Worm (Caenorhabditis elegans) whole organism, L2 larva: ENCODE data around the gene F39H12.1.

Source experiments
- C34F6.9 ChIP-seq: fragments of 150-350 bp; optimal IDR thresholded peaks from 2 replicates; lab custom pipeline; 2014; ENCODE audit warnings: missing biosample characterization, missing genetic modification characterization
- F13H6.1 ChIP-seq: sonication (generic microtip); optimal IDR thresholded peaks from 2 replicates; lab custom pipeline; 2016; ENCODE audit warnings: missing genetic modification characterization, missing compliant biosample characterization
- Y55F3AM.14 ChIP-seq: fragments of 200-800 bp; sonication (Bioruptor generic); optimal IDR thresholded peaks from 2 replicates; lab custom pipeline; 2018; ENCODE audit warnings: mild to moderate bottlenecking, missing genetic modification characterization, missing compliant biosample characterization
- alr-1 ChIP-seq: fragments of 150-350 bp; optimal IDR thresholded peaks from 2 replicates; lab custom pipeline; 2014; ENCODE audit warnings: missing biosample characterization, missing genetic modification characterization
- aly-2 ChIP-seq: fragments of 150-350 bp; optimal IDR thresholded peaks from 2 replicates; lab custom pipeline; 2014; ENCODE audit warnings: missing biosample characterization, missing genetic modification characterization
- ama-1 ChIP-seq: fragments of 150-350 bp; optimal IDR thresholded peaks from 2 replicates; lab custom pipeline; 2018; ENCODE audit warnings: inconsistent platforms
- blmp-1 ChIP-seq: sonication (generic microtip); optimal IDR thresholded peaks from 2 replicates; lab custom pipeline; 2017; ENCODE audit warnings: missing genetic modification characterization, mild to moderate bottlenecking, missing compliant biosample characterization, antibody characterized with exemption, moderate library complexity; ENCODE audit not compliant: insufficient read depth
- ceh-16 ChIP-seq: fragments of 150-350 bp; optimal IDR thresholded peaks from 2 replicates; lab custom pipeline; 2014; ENCODE audit warnings: missing biosample characterization, missing genetic modification characterization
- crh-2 ChIP-seq: sonication (generic microtip); optimal IDR thresholded peaks from 2 replicates; lab custom pipeline; 2017; ENCODE audit warnings: missing biosample characterization, missing genetic modification characterization
- dmd-4 ChIP-seq: sonication (generic microtip); optimal IDR thresholded peaks from 2 replicates; lab custom pipeline; 2017; ENCODE audit warnings: missing biosample characterization, missing genetic modification characterization
- elt-1 ChIP-seq: fragments of 150-350 bp; optimal IDR thresholded peaks from 2 replicates; lab custom pipeline; 2014; ENCODE audit warnings: missing biosample characterization, missing genetic modification characterization
- elt-3 ChIP-seq: sonication (generic microtip); optimal IDR thresholded peaks from 2 replicates; lab custom pipeline; 2017; ENCODE audit warnings: missing biosample characterization, missing genetic modification characterization
- fos-1 ChIP-seq: fragments of 150-350 bp; optimal IDR thresholded peaks from 2 replicates; lab custom pipeline; 2014; ENCODE audit warnings: missing biosample characterization, missing genetic modification characterization
- gmeb-1 ChIP-seq: fragments of 150-350 bp; optimal IDR thresholded peaks from 2 replicates; lab custom pipeline; 2014; ENCODE audit warnings: missing biosample characterization, missing genetic modification characterization
- lin-11 ChIP-seq: fragments of 150-350 bp; sonication (generic microtip); optimal IDR thresholded peaks from 2 replicates; lab custom pipeline; 2014; ENCODE audit warnings: missing biosample characterization, missing genetic modification characterization, inconsistent platforms, mixed read lengths
- lin-13 ChIP-seq: fragments of 150-350 bp; optimal IDR thresholded peaks from 2 replicates; lab custom pipeline; 2014; ENCODE audit warnings: missing biosample characterization, missing genetic modification reagents, missing genetic modification characterization
- lin-39 ChIP-seq: fragments of 150-350 bp; optimal IDR thresholded peaks from 2 replicates; lab custom pipeline; 2014; ENCODE audit warnings: missing biosample characterization, missing genetic modification reagents, missing genetic modification characterization
- lsy-2 ChIP-seq, 2 experiments: fragments of 150-350 bp in 1 of 2; sonication (generic microtip) in 1 of 2; optimal IDR thresholded peaks; 2 replicates each; lab custom pipeline; 2014 to 2017; ENCODE audit warnings: missing biosample characterization in 2 of 2, missing genetic modification characterization in 2 of 2
- mab-5 ChIP-seq: fragments of 150-350 bp; optimal IDR thresholded peaks from 2 replicates; lab custom pipeline; 2014; ENCODE audit warnings: missing biosample characterization, missing genetic modification characterization
- mdl-1 ChIP-seq, 2 experiments: fragments of 150-350 bp in 1 of 2; sonication (generic microtip) in 1 of 2; optimal IDR thresholded peaks; 2 replicates each; lab custom pipeline; 2017; ENCODE audit warnings: missing biosample characterization in 2 of 2, missing genetic modification characterization in 2 of 2
- nhr-12 ChIP-seq: fragments of 150-350 bp; optimal IDR thresholded peaks from 2 replicates; lab custom pipeline; 2014; ENCODE audit warnings: missing biosample characterization, missing genetic modification characterization
- nhr-129 ChIP-seq: fragments of 150-350 bp; optimal IDR thresholded peaks from 2 replicates; lab custom pipeline; 2014; ENCODE audit warnings: missing biosample characterization, missing genetic modification characterization
- nhr-21 ChIP-seq: fragments of 150-350 bp; optimal IDR thresholded peaks from 2 replicates; lab custom pipeline; 2014; ENCODE audit warnings: missing biosample characterization, missing genetic modification characterization
- nhr-23 ChIP-seq: fragments of 150-350 bp; optimal IDR thresholded peaks from 2 replicates; lab custom pipeline; 2014; ENCODE audit warnings: missing biosample characterization, missing genetic modification reagents, missing genetic modification characterization
- nhr-6 ChIP-seq: fragments of 150-350 bp; optimal IDR thresholded peaks from 2 replicates; lab custom pipeline; 2014; ENCODE audit warnings: missing biosample characterization, missing genetic modification characterization
- nhr-77 ChIP-seq: fragments of 150-350 bp; optimal IDR thresholded peaks from 2 replicates; lab custom pipeline; 2014; ENCODE audit warnings: missing biosample characterization, missing genetic modification characterization
- sem-4 ChIP-seq: fragments of 150-350 bp; optimal IDR thresholded peaks from 2 replicates; lab custom pipeline; 2014; ENCODE audit warnings: missing biosample characterization, missing genetic modification reagents, missing genetic modification characterization
- skn-1 ChIP-seq: sonication (generic microtip); optimal IDR thresholded peaks from 2 replicates; lab custom pipeline; 2017; ENCODE audit warnings: missing biosample characterization, missing genetic modification characterization
- sma-3 ChIP-seq: sonication (generic microtip); optimal IDR thresholded peaks from 2 replicates; lab custom pipeline; 2016; ENCODE audit warnings: missing genetic modification reagents, missing genetic modification characterization, missing compliant biosample characterization
- sma-9 ChIP-seq, 2 experiments: fragments of 150-350 bp in 1 of 2; sonication (generic microtip) in 1 of 2; optimal IDR thresholded peaks; 2 replicates each; lab custom pipeline; 2014 to 2016; ENCODE audit warnings: missing genetic modification characterization in 2 of 2, mild to moderate bottlenecking in 1 of 2, missing biosample characterization in 1 of 2, missing compliant biosample characterization in 1 of 2, missing genetic modification reagents in 1 of 2, moderate library complexity in 1 of 2
- snpc-4 ChIP-seq: fragments of 150-350 bp; optimal IDR thresholded peaks from 2 replicates; lab custom pipeline; 2014; ENCODE audit warnings: missing biosample characterization, missing genetic modification characterization
- unc-39 ChIP-seq: fragments of 150-350 bp; optimal IDR thresholded peaks from 2 replicates; lab custom pipeline; 2014; ENCODE audit warnings: missing biosample characterization, missing genetic modification characterization
- unc-55 ChIP-seq: fragments of 150-350 bp; sonication (generic microtip); optimal IDR thresholded peaks from 3 replicates; lab custom pipeline; 2014; ENCODE audit warnings: missing biosample characterization, missing genetic modification reagents, missing genetic modification characterization
- unc-62 ChIP-seq: fragments of 150-350 bp; optimal IDR thresholded peaks from 2 replicates; lab custom pipeline; 2014; ENCODE audit warnings: missing biosample characterization, missing genetic modification reagents, missing genetic modification characterization
- zag-1 ChIP-seq: fragments of 150-350 bp; optimal IDR thresholded peaks from 2 replicates; lab custom pipeline; 2014; ENCODE audit warnings: missing biosample characterization, missing genetic modification characterization
- ztf-1 ChIP-seq: fragments of 200-800 bp; sonication (Bioruptor generic); conservative IDR thresholded peaks from 2 replicates; pipeline ENCODE4 v1.3.6; 2022; ENCODE audit warnings: missing genetic modification characterization, missing compliant biosample characterization
- ztf-11 ChIP-seq: sonication (generic microtip); optimal IDR thresholded peaks from 2 replicates; lab custom pipeline; 2017; ENCODE audit warnings: missing biosample characterization, missing genetic modification characterization
- ztf-4 ChIP-seq: fragments of 150-350 bp; optimal IDR thresholded peaks from 2 replicates; lab custom pipeline; 2014; ENCODE audit warnings: missing biosample characterization, missing genetic modification characterization

Gene F39H12.1

DNA sequence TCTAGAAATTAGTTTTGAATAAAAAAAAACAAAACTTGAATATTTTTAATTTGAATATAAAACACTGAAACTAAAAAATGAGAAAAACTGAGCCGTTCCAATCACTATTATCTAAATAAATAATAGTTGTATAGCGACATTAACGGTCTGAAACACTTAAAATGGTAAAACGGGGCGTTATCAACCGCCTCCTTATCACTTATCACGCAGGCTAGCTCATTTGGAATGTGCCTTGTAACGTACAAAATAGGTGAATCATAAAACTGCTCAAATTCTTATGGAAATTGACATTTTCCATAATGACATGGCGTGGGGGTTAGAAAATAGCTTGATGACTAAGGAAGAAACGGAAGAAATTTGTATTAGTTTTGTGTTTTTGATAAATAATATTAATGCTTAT, 18.6 kb upstream of the F39H12.1 start, which contains the start of gene ifd-2:
Gene ifd-2 (minus strand): TSS at position 1 of the 400 bp plus-strand sequence.
- TF ChIP-seq skn-1 (no peak), crh-2 (tag; lab: Kevin White, UChicago) (peak; percentile 42), fos-1 (tag; lab: Kevin White, UChicago) (peak; percentile 94)
- TF ChIP-seq, all 48 proteins: peak for 2

DNA sequence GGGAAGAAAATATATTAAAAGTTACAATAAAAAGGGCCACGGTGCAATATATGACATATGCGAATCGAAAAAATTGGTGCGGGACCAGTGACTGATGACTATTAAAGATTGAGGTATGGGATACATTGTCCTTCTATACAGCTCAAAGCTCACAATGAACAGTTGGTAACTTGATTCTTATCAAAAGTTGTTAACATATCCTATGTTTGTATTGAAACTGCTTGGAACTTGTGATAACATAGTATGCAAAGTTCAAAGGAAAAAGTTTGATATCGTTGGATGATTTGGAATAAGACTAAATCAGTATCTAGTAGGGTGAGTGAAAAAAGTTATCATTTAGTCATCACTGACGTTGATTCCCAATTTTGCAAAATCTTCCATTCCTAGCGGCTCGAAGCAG, 16.6 kb upstream of the F39H12.1 start:
- TF ChIP-seq alr-1 (tag; lab: Kevin White, UChicago) (no peak), nhr-129 (no peak), nhr-77 (tag; lab: Kevin White, UChicago) (no peak)

DNA sequence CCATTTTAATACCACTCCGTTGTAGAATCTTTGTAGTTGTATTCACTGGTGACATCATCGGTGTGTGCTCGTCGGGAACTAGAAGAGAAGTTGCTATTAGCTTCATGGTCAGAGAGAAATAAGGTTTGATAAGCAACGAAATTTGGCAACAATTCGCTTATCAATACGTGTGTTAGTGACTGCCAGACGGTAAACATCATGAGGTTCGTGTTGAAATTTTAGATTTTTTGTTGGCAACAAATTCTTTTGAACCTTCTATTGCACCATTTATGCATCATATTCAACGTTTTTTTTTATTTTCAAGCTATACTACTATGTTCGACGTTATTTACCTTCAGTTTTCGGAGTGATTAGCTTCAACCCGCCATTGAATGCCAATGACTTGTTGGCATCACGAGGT, 10.8 kb upstream of the F39H12.1 start:
- no peak for TF ChIP-seq unc-62 (GFP tag; lab: Kevin White, UChicago)
- peak; percentile 82 for TF ChIP-seq fos-1 (tag; lab: Kevin White, UChicago)
- TF ChIP-seq lin-11: no peak
- TF ChIP-seq F13H6.1: peak; percentile 18
- TF ChIP-seq sma-9 (GFP tag; optimal IDR thresholded peaks at IDR 0.05; lab: Kevin White, UChicago): peak; percentile 6
- no peak for TF ChIP-seq sma-9 (tag; optimal IDR thresholded peaks at IDR 0.05; lab: Kevin White, UChicago)
- TF ChIP-seq crh-2 (tag; lab: Kevin White, UChicago): peak; percentile 57
- TF ChIP-seq, all 48 proteins: peak for 4

DNA sequence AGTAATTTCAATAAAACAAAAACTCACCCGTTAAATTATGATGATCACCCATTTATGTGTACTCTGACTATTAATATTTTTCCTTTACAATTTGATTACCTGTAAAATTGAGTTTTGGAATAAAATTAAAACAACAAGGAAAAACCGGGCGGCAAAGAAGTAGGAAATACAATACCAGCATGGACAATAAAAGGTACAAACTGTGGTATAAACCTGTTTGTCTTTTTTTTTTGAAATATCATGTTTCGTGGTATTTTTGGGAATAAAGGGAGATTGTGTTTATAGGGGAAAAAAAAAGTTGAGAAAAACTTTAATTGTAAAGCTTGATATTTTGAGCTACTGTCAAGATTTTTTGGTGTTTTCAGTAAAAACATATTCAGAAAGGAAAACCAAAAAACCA, 9.2 kb upstream of the F39H12.1 start, which contains the start of gene daf-3:
Gene daf-3 (minus strand): TSS at position 101 of the 400 bp plus-strand sequence.
- TF ChIP-seq F13H6.1: no peak
- TF ChIP-seq nhr-77 (tag; lab: Kevin White, UChicago): no peak
- TF ChIP-seq gmeb-1 (tag; lab: Kevin White, UChicago): no peak
- no peak for TF ChIP-seq lin-13 (GFP tag; lab: Kevin White, UChicago)
- no peak for TF ChIP-seq nhr-23 (tag; lab: Kevin White, UChicago)
- no peak for TF ChIP-seq nhr-129
- no peak for TF ChIP-seq mab-5 (tag; lab: Kevin White, UChicago)
- no peak for TF ChIP-seq nhr-12 (tag; lab: Kevin White, UChicago)
- no peak for TF ChIP-seq blmp-1 (tag; lab: Kevin White, UChicago)

DNA sequence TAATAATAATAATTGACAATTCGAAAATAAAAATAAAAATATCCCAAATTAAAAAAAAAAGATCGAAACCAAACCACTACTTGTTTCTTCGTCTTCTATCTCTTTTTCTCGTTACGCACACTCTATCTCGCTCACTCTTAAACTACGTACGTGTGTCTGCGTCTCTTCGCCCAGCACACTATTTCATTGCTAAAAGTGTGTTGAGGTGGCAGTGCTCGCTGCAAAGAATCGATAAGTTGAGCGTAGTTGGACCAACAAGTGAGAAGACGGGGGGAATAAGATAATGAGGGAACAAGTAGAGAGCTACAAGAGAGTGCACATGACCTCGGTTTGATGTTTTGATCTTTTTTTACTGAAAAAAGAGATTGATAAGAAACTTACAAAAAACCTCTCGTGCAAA, 8.7 kb upstream of the F39H12.1 start:
- TF ChIP-seq unc-55: peak; percentile 79
- no peak for TF ChIP-seq snpc-4 (tag; lab: Kevin White, UChicago)
- peak; percentile 65 for TF ChIP-seq nhr-129
- no peak for TF ChIP-seq lin-39 (tag; lab: Kevin White, UChicago)
- TF ChIP-seq lin-13 (GFP tag; lab: Kevin White, UChicago): no peak
- no peak for TF ChIP-seq blmp-1 (tag; lab: Kevin White, UChicago)
- peak; percentile 61 for TF ChIP-seq sma-9 (GFP tag; optimal IDR thresholded peaks at IDR 0.05; lab: Kevin White, UChicago)
- TF ChIP-seq sma-9 (tag; optimal IDR thresholded peaks at IDR 0.05; lab: Kevin White, UChicago): no peak
- TF ChIP-seq nhr-21: no peak
- no peak for TF ChIP-seq nhr-12 (tag; lab: Kevin White, UChicago)
- peak; percentile 57 for TF ChIP-seq F13H6.1
- TF ChIP-seq Y55F3AM.14 (GFP tag; lab: Kevin White, UChicago): no peak
- no peak for TF ChIP-seq ama-1 (lab: Kevin White, UChicago)
- no peak for TF ChIP-seq sma-3 (GFP tag; lab: Kevin White, UChicago)
- no peak for TF ChIP-seq ztf-1
- TF ChIP-seq sem-4: no peak
- TF ChIP-seq fos-1 (tag; lab: Kevin White, UChicago): peak; percentile 18
- TF ChIP-seq unc-39 (tag; lab: Kevin White, UChicago): no peak
- TF ChIP-seq ztf-4: no peak
- peak; percentile 44 for TF ChIP-seq zag-1
- no peak for TF ChIP-seq lin-11
- no peak for TF ChIP-seq elt-3 (tag; lab: Kevin White, UChicago)
- no peak for TF ChIP-seq nhr-6 (tag; lab: Kevin White, UChicago)
- no peak for TF ChIP-seq unc-62 (GFP tag; lab: Kevin White, UChicago)
- TF ChIP-seq gmeb-1 (tag; lab: Kevin White, UChicago): no peak
- TF ChIP-seq mab-5 (tag; lab: Kevin White, UChicago): peak; percentile 56
- TF ChIP-seq mdl-1 (tag; optimal IDR thresholded peaks at IDR 0.05; lab: Kevin White, UChicago): peak in 1 of 2 experiments; percentile 45
- peak; percentile 86 for TF ChIP-seq crh-2 (tag; lab: Kevin White, UChicago)
- no peak for TF ChIP-seq ztf-11 (tag; lab: Kevin White, UChicago)
- TF ChIP-seq C34F6.9 (tag; lab: Kevin White, UChicago): peak; percentile 74
- TF ChIP-seq dmd-4 (tag; lab: Kevin White, UChicago): no peak
- no peak for TF ChIP-seq nhr-77 (tag; lab: Kevin White, UChicago)
- TF ChIP-seq lsy-2 (tag; optimal IDR thresholded peaks at IDR 0.05; lab: Kevin White, UChicago): peak; percentile 10 to 62
- TF ChIP-seq aly-2: no peak
- no peak for TF ChIP-seq ceh-16 (tag; lab: Kevin White, UChicago)
- TF ChIP-seq elt-1: no peak
